Fruit fly (Drosophila melanogaster) whole organism, wandering third instar larva: ENCODE data around the gene NimB5.

Experiments
- Abd-B ChIP-seq: fragments of >200 bp; optimal IDR thresholded peaks from 2 replicates; lab custom pipeline; 2017; ENCODE audit warnings: missing biosample characterization, missing genetic modification characterization
- CG9705 ChIP-seq: fragments of 200-800 bp; sonication (Bioruptor generic); optimal IDR thresholded peaks from 2 replicates; lab custom pipeline; 2018; ENCODE audit warnings: missing biosample characterization, mild to moderate bottlenecking, missing genetic modification characterization
- CrebA ChIP-seq: fragments of 200-800 bp; sonication (Bioruptor generic); optimal IDR thresholded peaks from 2 replicates; lab custom pipeline; 2016; ENCODE audit warnings: missing biosample characterization, mild to moderate bottlenecking, missing genetic modification characterization, borderline replicate concordance
- Dfd ChIP-seq: fragments of >200 bp; optimal IDR thresholded peaks from 2 replicates; lab custom pipeline; 2017; ENCODE audit warnings: missing biosample characterization, missing genetic modification characterization
- GATAd ChIP-seq: sonication (Bioruptor generic); optimal IDR thresholded peaks from 2 replicates; lab custom pipeline; 2016; ENCODE audit warnings: missing biosample characterization, missing genetic modification characterization
- HLH106 ChIP-seq: fragments of 200-800 bp; optimal IDR thresholded peaks from 3 replicates; lab custom pipeline; 2019; ENCODE audit warnings: missing biosample characterization, mild to moderate bottlenecking, missing genetic modification characterization, moderate library complexity
- Hnf4 ChIP-seq: fragments of 200-800 bp; sonication (Bioruptor generic); optimal IDR thresholded peaks from 2 replicates; lab custom pipeline; 2016; ENCODE audit warnings: missing biosample characterization, mild to moderate bottlenecking, missing genetic modification characterization
- Hr78 ChIP-seq: fragments of >200 bp; optimal IDR thresholded peaks from 2 replicates; lab custom pipeline; 2017; ENCODE audit warnings: missing biosample characterization, missing genetic modification characterization
- Hr83 ChIP-seq: fragments of 200-300 bp; sonication (Bioruptor generic); optimal IDR thresholded peaks from 2 replicates; lab custom pipeline; 2016; ENCODE audit warnings: missing biosample characterization, mild to moderate bottlenecking, missing genetic modification characterization, moderate library complexity; ENCODE audit not compliant: poor library complexity, severe bottlenecking
- Jra ChIP-seq: sonication (Bioruptor generic); optimal IDR thresholded peaks from 2 replicates; lab custom pipeline; 2016; ENCODE audit warnings: missing biosample characterization, missing genetic modification characterization
- Mio ChIP-seq: sonication (Bioruptor generic); optimal IDR thresholded peaks from 2 replicates; lab custom pipeline; 2016; ENCODE audit warnings: missing biosample characterization, missing genetic modification characterization
- Myc ChIP-seq: fragments of >200 bp; optimal IDR thresholded peaks from 2 replicates; lab custom pipeline; 2017
- N ChIP-seq: fragments of >200 bp; optimal IDR thresholded peaks from 2 replicates; lab custom pipeline; 2018; ENCODE audit warnings: missing biosample characterization, missing external identifiers, missing genetic modification characterization
- OdsH ChIP-seq: fragments of 200-800 bp; sonication (Bioruptor generic); optimal IDR thresholded peaks from 2 replicates; lab custom pipeline; 2016; ENCODE audit warnings: missing biosample characterization, mild to moderate bottlenecking, missing genetic modification characterization
- Rel ChIP-seq, 2 experiments: fragments of 200-800 bp; sonication (Bioruptor generic) in 1 of 2; optimal IDR thresholded peaks; 2 replicates in 1 of 2; 3 replicates in 1 of 2; lab custom pipeline; 2016 to 2019; ENCODE audit warnings: mild to moderate bottlenecking in 2 of 2, missing biosample characterization in 2 of 2, missing genetic modification characterization in 2 of 2, moderate library complexity in 1 of 2
- Sp1 ChIP-seq: fragments of 200-800 bp; sonication (Bioruptor generic); optimal IDR thresholded peaks from 3 replicates; lab custom pipeline; 2019; ENCODE audit warnings: missing biosample characterization, mild to moderate bottlenecking, missing genetic modification characterization, moderate library complexity
- brk ChIP-seq: fragments of 200-800 bp; sonication (Bioruptor generic); optimal IDR thresholded peaks from 2 replicates; lab custom pipeline; 2016; ENCODE audit warnings: missing biosample characterization, mild to moderate bottlenecking, missing genetic modification characterization
- dl ChIP-seq, 2 experiments: fragments of 175-275, 200-275 bp in 1 of 2; fragments of 200-275 bp in 1 of 2; sonication (Bioruptor generic); optimal IDR thresholded peaks; lab custom pipeline; 2018; ENCODE audit warnings: mild to moderate bottlenecking in 2 of 2, missing biosample characterization in 2 of 2, missing genetic modification characterization in 2 of 2, moderate library complexity in 2 of 2; ENCODE audit not compliant: partially characterized antibody in 2 of 2, insufficient read depth in 1 of 2
- dmrt93B ChIP-seq: fragments of 200-800 bp; sonication (Bioruptor generic); optimal IDR thresholded peaks from 2 replicates; lab custom pipeline; 2018; ENCODE audit warnings: missing biosample characterization, mild to moderate bottlenecking, missing genetic modification characterization
- dsf ChIP-seq: sonication (Bioruptor generic); optimal IDR thresholded peaks from 2 replicates; lab custom pipeline; 2016; ENCODE audit warnings: missing biosample characterization, missing genetic modification characterization, borderline replicate concordance
- ey ChIP-seq: fragments of 200-800 bp; sonication (Bioruptor generic); optimal IDR thresholded peaks from 2 replicates; lab custom pipeline; 2016; ENCODE audit warnings: missing biosample characterization, missing genetic modification characterization
- foxo ChIP-seq, 2 experiments: fragments of 200-800 bp; sonication (Bioruptor generic); optimal IDR thresholded peaks; 2 replicates in 1 of 2; 3 replicates in 1 of 2; lab custom pipeline; 2016 to 2017; ENCODE audit warnings: missing biosample characterization in 2 of 2, missing genetic modification characterization in 2 of 2
- fru ChIP-seq: fragments of 200-800 bp; sonication (Bioruptor generic); optimal IDR thresholded peaks from 3 replicates; lab custom pipeline; 2016; ENCODE audit warnings: missing biosample characterization, mild to moderate bottlenecking, missing genetic modification characterization
- h ChIP-seq: fragments of 200-800 bp; sonication (Bioruptor generic); optimal IDR thresholded peaks from 3 replicates; lab custom pipeline; 2016; ENCODE audit warnings: missing biosample characterization, mild to moderate bottlenecking, missing genetic modification characterization
- jim ChIP-seq: fragments of 175-275, 200-325 bp; sonication (Bioruptor generic); optimal IDR thresholded peaks from 2 replicates; lab custom pipeline; 2016; ENCODE audit warnings: missing biosample characterization, mild to moderate bottlenecking, missing genetic modification characterization
- lola ChIP-seq: fragments of >200 bp; optimal IDR thresholded peaks from 2 replicates; lab custom pipeline; 2017; ENCODE audit warnings: missing biosample characterization, missing genetic modification characterization
- pan ChIP-seq: fragments of >200 bp; optimal IDR thresholded peaks from 2 replicates; lab custom pipeline; 2017
- psq ChIP-seq: fragments of 200-800 bp; sonication (Bioruptor generic); optimal IDR thresholded peaks from 3 replicates; lab custom pipeline; 2017; ENCODE audit warnings: missing biosample characterization, mild to moderate bottlenecking, missing genetic modification characterization, moderate library complexity
- rgr ChIP-seq: fragments of 200-800 bp; sonication (Bioruptor generic); optimal IDR thresholded peaks from 3 replicates; lab custom pipeline; 2016; ENCODE audit warnings: missing biosample characterization, mild to moderate bottlenecking, missing genetic modification characterization
- sage ChIP-seq: fragments of 200-800 bp; sonication (Bioruptor generic); optimal IDR thresholded peaks from 2 replicates; lab custom pipeline; 2016; ENCODE audit warnings: missing biosample characterization, mild to moderate bottlenecking, missing genetic modification characterization
- sv ChIP-seq: fragments of 200-800 bp; sonication (Bioruptor generic); optimal IDR thresholded peaks from 3 replicates; lab custom pipeline; 2016; ENCODE audit warnings: missing biosample characterization, missing genetic modification characterization
- usp ChIP-seq: fragments of >200 bp; optimal IDR thresholded peaks from 2 replicates; lab custom pipeline; 2017; ENCODE audit warnings: missing biosample characterization, missing genetic modification characterization
- woc ChIP-seq: sonication (Bioruptor generic); optimal IDR thresholded peaks from 2 replicates; lab custom pipeline; 2016; ENCODE audit warnings: missing biosample characterization, mild to moderate bottlenecking, missing genetic modification characterization

NimB5 gene

DNA sequence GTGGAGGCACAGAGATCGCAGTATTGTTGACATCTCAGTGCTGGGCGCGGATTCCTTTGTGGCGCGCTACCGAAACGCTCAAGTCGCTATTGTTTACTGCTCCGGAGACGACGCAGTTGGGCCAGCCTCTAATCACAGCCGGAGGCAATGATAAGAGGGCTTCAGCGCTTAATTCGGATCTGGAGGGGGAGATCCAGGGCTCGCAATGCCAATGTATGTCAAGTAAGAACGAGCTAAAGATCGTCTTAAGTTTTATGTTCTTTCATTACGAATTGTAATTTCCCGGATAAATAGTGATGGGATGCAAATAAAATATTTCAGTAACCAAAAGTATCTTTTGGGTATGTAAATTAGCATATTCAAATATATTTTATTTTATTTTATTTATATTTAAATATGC lies at the start of gene NimB5, which contains the start of gene NimB4:
NimB5 (plus strand) TSS at position 302 of the 400 bp plus-strand sequence.
NimB4 (minus strand) TSS at position 101 of the 400 bp plus-strand sequence.
- TF ChIP-seq Hr83 = no peak
- TF ChIP-seq woc (GFP tag; lab: Kevin White, UChicago) = no peak
- no peak for TF ChIP-seq Sp1
- TF ChIP-seq Abd-B = no peak
- TF ChIP-seq Myc (lab: Kevin White, UChicago) = no peak

DNA sequence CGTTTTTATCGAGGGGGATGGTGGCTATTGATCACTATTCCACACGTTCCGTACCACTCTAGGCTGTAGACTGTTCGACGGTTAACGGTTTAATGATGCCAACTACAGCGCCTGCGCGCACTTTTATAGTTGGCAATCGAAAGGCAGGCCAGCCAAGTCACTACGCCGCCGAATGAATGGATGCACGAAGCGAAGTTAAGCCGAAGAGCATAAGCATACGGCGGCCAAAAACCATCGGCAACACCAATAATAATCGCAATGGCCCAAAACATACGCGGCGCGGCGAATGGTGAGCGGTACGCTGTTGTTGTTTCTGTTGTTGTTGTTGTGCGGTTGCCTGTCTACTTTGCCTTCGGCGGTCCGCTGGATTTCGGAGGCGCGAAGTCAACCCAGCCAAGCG lies 46.5 kb upstream of the NimB5 start, which contains the start of gene Vajk1:
Vajk1 (minus strand) TSS at position 101 of the 400 bp plus-strand sequence.
- TF ChIP-seq sv (no peak), CrebA (GFP tag; lab: Kevin White, UChicago) (no peak), N (GFP tag; lab: Kevin White, UChicago) (no peak), sage (GFP tag; lab: Kevin White, UChicago) (no peak), dmrt93B (GFP tag; lab: Kevin White, UChicago) (no peak), jim (GFP tag; lab: Kevin White, UChicago) (no peak), h (GFP tag; lab: Kevin White, UChicago) (no peak), woc (GFP tag; lab: Kevin White, UChicago) (no peak), ey (no peak), Mio (no peak), lola (GFP tag; lab: Kevin White, UChicago) (no peak), dsf (GFP tag; lab: Kevin White, UChicago) (no peak), psq (GFP tag; lab: Kevin White, UChicago) (no peak), dl (GFP tag; optimal IDR thresholded peaks at IDR 0.05; lab: Kevin White, UChicago; ENCODE audit: insufficient read depth in 1 of 2, partially characterized antibody in 2 of 2) (no peak), HLH106 (tag; lab: Kevin White, UChicago) (no peak), Dfd (GFP tag; lab: Kevin White, UChicago) (no peak), foxo (GFP tag; optimal IDR thresholded peaks at IDR 0.05; lab: Kevin White, UChicago) (no peak), Hnf4 (GFP tag; lab: Kevin White, UChicago) (no peak), rgr (GFP tag; lab: Kevin White, UChicago) (no peak)

DNA sequence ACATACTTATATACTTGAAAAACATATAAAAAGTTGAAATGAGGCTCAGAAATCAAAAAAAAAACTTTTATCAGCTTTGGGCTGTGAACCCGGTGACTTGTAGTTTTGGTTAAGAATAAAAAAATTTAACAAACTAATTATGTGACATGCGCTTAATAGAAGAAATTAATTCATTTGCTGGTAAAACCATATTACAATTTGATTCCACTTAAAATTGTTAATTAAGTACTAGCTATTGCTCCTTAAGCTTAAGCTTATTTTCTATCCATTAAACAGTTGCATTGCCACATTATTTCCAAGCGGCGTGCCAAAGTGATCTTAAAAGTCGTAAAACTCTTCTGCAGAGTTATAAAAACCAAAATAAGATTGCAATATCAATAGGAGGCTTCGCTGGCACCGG lies 46.0 kb upstream of the NimB5 start:
- TF ChIP-seq woc (GFP tag; lab: Kevin White, UChicago) (peak; percentile 29), CrebA (GFP tag; lab: Kevin White, UChicago) (no peak), GATAd (GFP tag; lab: Kevin White, UChicago) (no peak)

DNA sequence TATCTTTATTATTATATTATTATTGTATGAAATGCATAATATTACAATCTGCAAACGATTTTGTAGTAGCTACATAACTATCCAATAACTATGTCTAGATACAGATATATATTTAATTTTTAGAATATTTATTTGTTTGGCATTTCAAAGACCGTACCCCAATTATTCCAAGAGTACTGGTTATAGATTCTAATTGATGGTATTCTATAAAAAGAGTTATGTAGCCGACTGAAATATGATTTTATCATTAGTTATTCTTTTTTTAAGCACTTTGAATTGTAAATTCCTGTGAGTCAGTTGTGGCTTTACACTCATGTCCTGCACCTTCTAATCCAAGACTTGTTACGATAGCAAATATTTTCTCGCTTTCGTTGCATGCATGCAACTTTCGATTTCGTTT lies 44.3 kb upstream of the NimB5 start:
- TF ChIP-seq sage (GFP tag; lab: Kevin White, UChicago) (no peak), Sp1 (no peak), Hnf4 (GFP tag; lab: Kevin White, UChicago) (no peak)

DNA sequence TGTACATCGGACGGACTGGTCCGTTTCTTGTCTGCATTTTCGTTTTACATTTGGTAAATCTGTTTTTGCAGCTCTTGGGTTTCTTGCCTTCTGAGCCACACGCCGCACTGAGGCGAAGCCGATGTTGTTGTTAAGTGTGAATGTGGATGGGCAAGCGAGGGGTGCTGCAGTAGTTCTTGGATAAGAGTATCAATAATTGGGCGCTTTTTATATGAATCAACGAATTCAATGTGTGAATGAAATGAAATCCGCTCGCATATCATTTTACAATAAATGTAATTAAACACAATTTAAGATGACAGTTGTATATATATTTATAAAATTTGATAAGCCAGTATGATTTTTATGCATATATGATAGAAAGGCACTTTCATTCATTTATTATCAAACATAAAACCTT lies 41.5 kb upstream of the NimB5 start:
- TF ChIP-seq Hr78 (GFP tag; lab: Kevin White, UChicago) (no peak), usp (GFP tag; lab: Kevin White, UChicago) (no peak), CrebA (GFP tag; lab: Kevin White, UChicago) (no peak), Sp1 (no peak), psq (GFP tag; lab: Kevin White, UChicago) (no peak), lola (GFP tag; lab: Kevin White, UChicago) (no peak), HLH106 (tag; lab: Kevin White, UChicago) (no peak)

DNA sequence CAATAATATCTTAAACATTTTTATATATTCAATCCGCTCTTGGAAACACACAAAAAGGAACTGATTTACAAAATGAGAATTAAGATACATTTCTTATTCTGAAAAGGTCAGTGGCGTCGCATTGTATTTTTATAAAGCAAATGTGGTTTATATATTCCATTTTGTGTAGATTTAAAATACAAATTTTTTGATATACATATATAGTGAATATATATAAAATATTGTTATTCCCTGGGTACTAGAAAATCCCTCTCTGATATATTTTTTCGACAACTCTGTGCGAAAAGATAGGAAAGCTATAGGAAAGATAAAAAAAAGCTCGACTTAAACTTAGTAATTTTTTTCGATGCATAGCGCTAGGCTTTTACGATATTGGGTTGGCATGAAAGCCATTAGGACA lies 38.7 kb upstream of the NimB5 start, which contains the start of gene CG42711:
CG42711 (minus strand) TSS at position 45 of the 400 bp plus-strand sequence.
- TF ChIP-seq dsf (GFP tag; lab: Kevin White, UChicago) (no peak), h (GFP tag; lab: Kevin White, UChicago) (no peak)

DNA sequence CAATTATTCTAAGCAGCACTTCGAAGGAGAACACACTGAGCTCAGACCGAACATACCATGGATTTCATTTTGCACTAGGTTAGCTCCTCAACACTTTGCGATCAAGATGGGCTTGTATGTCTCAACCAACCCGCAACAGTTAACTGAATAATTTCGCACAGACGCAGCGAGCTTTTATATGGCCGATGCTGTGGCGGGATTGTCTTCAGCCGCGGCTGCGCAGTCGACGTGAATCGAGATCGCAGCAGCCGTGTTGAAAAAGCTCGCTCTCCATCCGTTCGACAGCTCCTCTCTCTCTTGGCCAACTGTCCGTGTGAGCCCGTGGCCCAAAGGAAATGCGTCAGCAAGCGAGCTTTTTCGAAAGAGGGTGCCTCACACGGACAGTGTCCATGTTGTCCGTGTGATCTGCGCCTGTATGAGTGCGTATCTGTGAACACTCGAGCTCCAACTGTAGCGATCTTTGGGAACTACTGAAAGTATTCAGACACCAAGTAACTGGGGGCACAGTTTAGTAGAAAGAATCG lies 35.4 kb upstream of the NimB5 start, which contains the start of gene Vajk2:
Vajk2 (minus strand) TSS at position 151 of the 524 bp plus-strand sequence.
- TF ChIP-seq dl (GFP tag; optimal IDR thresholded peaks at IDR 0.05; lab: Kevin White, UChicago; ENCODE audit: insufficient read depth in 1 of 2, partially characterized antibody in 2 of 2) (no peak), dsf (GFP tag; lab: Kevin White, UChicago) (no peak), Jra (no peak), sage (GFP tag; lab: Kevin White, UChicago) (no peak), Hnf4 (GFP tag; lab: Kevin White, UChicago) (no peak), Mio (no peak), psq (GFP tag; lab: Kevin White, UChicago) (no peak), Abd-B (no peak), Dfd (GFP tag; lab: Kevin White, UChicago) (no peak), OdsH (GFP tag; lab: Kevin White, UChicago) (no peak), jim (GFP tag; lab: Kevin White, UChicago) (no peak), fru (GFP tag; lab: Kevin White, UChicago) (no peak), Rel (GFP tag; optimal IDR thresholded peaks at IDR 0.05; lab: Kevin White, UChicago) (no peak), Rel (tag; optimal IDR thresholded peaks at IDR 0.05; lab: Kevin White, UChicago) (no peak), pan (lab: Kevin White, UChicago) (no peak), CG9705 (GFP tag; lab: Kevin White, UChicago) (no peak), brk (GFP tag; lab: Kevin White, UChicago) (no peak), h (GFP tag; lab: Kevin White, UChicago) (no peak)
- TF ChIP-seq, all 38 proteins: peak for 0
